Fruit fly (Drosophila melanogaster) whole organism, embryonic: ENCODE results near the gene Gem2.

ENCODE experiments used
- Atf6 ChIP-seq: fragments of 200-800 bp; sonication (Bioruptor generic); IDR thresholded peaks from 2 replicates; pipeline ENCODE4 v1.3.6; 2022; ENCODE audit warnings: missing biosample characterization, missing genetic modification characterization
- CG10543 ChIP-seq: fragments of 200-800 bp; sonication (Bioruptor generic); optimal IDR thresholded peaks from 3 replicates; lab custom pipeline; 2017; ENCODE audit warnings: missing biosample characterization, mild to moderate bottlenecking, missing genetic modification characterization, moderate library complexity
- CG11560 ChIP-seq: fragments of 200-800 bp; sonication (Bioruptor generic); IDR thresholded peaks from 3 replicates; pipeline ENCODE4 v1.3.6; 2022; ENCODE audit warnings: missing biosample characterization, missing genetic modification characterization
- CG12219 ChIP-seq: fragments of 200-800 bp; sonication (Bioruptor generic); optimal IDR thresholded peaks from 3 replicates; lab custom pipeline; 2018; ENCODE audit warnings: missing biosample characterization, mild to moderate bottlenecking, missing genetic modification characterization
- CG12744 ChIP-seq: fragments of 200-800 bp; sonication (Bioruptor generic); optimal IDR thresholded peaks from 2 replicates; lab custom pipeline; 2016; ENCODE audit warnings: missing biosample characterization, missing genetic modification characterization
- CG15073 ChIP-seq: fragments of 200-800 bp; sonication (Bioruptor generic); optimal IDR thresholded peaks from 2 replicates; lab custom pipeline; 2016; ENCODE audit warnings: missing biosample characterization, missing genetic modification characterization
- CG17361 ChIP-seq: fragments of 200-800 bp; sonication (Bioruptor generic); IDR thresholded peaks from 3 replicates; pipeline ENCODE4 v1.3.6; 2022; ENCODE audit warnings: missing biosample characterization, missing genetic modification characterization
- CG17612 ChIP-seq: fragments of 200-800 bp; sonication (Bioruptor generic); IDR thresholded peaks from 2 replicates; pipeline ENCODE4 v1.3.6; 2022; ENCODE audit warnings: missing biosample characterization, missing genetic modification characterization
- CG2116 ChIP-seq: fragments of 200-800 bp; sonication (Bioruptor generic); optimal IDR thresholded peaks from 3 replicates; lab custom pipeline; 2018; ENCODE audit warnings: missing biosample characterization, mild to moderate bottlenecking, missing genetic modification characterization
- CG2712 ChIP-seq: fragments of 200-800 bp; optimal IDR thresholded peaks from 3 replicates; lab custom pipeline; 2019; ENCODE audit warnings: missing biosample characterization, mild to moderate bottlenecking, missing genetic modification characterization, moderate library complexity
- CG3726 ChIP-seq: fragments of 200-800 bp; sonication (Bioruptor generic); IDR thresholded peaks from 3 replicates; pipeline ENCODE4, ENCODE4 v1.3.6; 2022; ENCODE audit warnings: missing biosample characterization, missing genetic modification characterization
- CG4282 ChIP-seq: fragments of 200-800 bp; sonication (Bioruptor generic); optimal IDR thresholded peaks from 2 replicates; lab custom pipeline; 2016; ENCODE audit warnings: missing biosample characterization, missing genetic modification characterization
- CG4617 ChIP-seq: fragments of 200-800 bp; sonication (Bioruptor generic); optimal IDR thresholded peaks from 3 replicates; lab custom pipeline; 2016; ENCODE audit warnings: missing biosample characterization, missing genetic modification characterization, borderline replicate concordance
- CG6654 ChIP-seq: fragments of 200-800 bp; sonication (Bioruptor generic); optimal IDR thresholded peaks from 2 replicates; lab custom pipeline; 2017; ENCODE audit warnings: missing biosample characterization, mild to moderate bottlenecking, missing genetic modification characterization
- CG7357 ChIP-seq: fragments of 200-800 bp; sonication (Bioruptor generic); IDR thresholded peaks from 3 replicates; pipeline ENCODE4 v1.3.6; 2022; ENCODE audit warnings: missing biosample characterization, missing genetic modification characterization
- CG7556 ChIP-seq: fragments of 200-800 bp; sonication (Bioruptor generic); optimal IDR thresholded peaks from 2 replicates; lab custom pipeline; 2017; ENCODE audit warnings: missing biosample characterization, mild to moderate bottlenecking, missing genetic modification characterization
- CG8281 ChIP-seq: fragments of 200-800 bp; sonication (Bioruptor generic); optimal IDR thresholded peaks from 2 replicates; lab custom pipeline; 2018; ENCODE audit warnings: missing biosample characterization, mild to moderate bottlenecking, missing genetic modification characterization, moderate library complexity
- CG8359 ChIP-seq: fragments of 200-800 bp; sonication (Bioruptor generic); optimal IDR thresholded peaks from 2 replicates; lab custom pipeline; 2017; ENCODE audit warnings: missing biosample characterization, mild to moderate bottlenecking, missing genetic modification characterization, borderline replicate concordance
- CG9215 ChIP-seq: fragments of 200-800 bp; sonication (Bioruptor generic); IDR thresholded peaks from 2 replicates; pipeline ENCODE4 v1.3.6; 2022; ENCODE audit warnings: missing biosample characterization, missing genetic modification characterization
- Gug ChIP-seq: fragments of 200-800 bp; sonication (Bioruptor generic); IDR thresholded peaks from 4 replicates; pipeline ENCODE4 v1.3.6; 2022; ENCODE audit warnings: missing biosample characterization, missing genetic modification characterization
- H15 ChIP-seq: fragments of 200-800 bp; sonication (Bioruptor generic); IDR thresholded peaks from 3 replicates; pipeline ENCODE4 v1.3.6; 2022; ENCODE audit warnings: missing biosample characterization, missing genetic modification characterization
- Hsf ChIP-seq: fragments of 200-800 bp; sonication (Bioruptor generic); optimal IDR thresholded peaks from 3 replicates; lab custom pipeline; 2016; ENCODE audit warnings: missing biosample characterization, missing genetic modification characterization
- Meics ChIP-seq: fragments of 200-800 bp; sonication (Bioruptor generic); optimal IDR thresholded peaks from 2 replicates; lab custom pipeline; 2017; ENCODE audit warnings: missing biosample characterization, mild to moderate bottlenecking, missing genetic modification characterization
- Neu2 ChIP-seq: fragments of 200-800 bp; sonication (Bioruptor generic); optimal IDR thresholded peaks from 3 replicates; lab custom pipeline; 2016; ENCODE audit warnings: missing biosample characterization, missing genetic modification characterization, borderline replicate concordance
- Oli ChIP-seq: fragments of 200-800 bp; sonication (Bioruptor generic); optimal IDR thresholded peaks from 2 replicates; lab custom pipeline; 2018; ENCODE audit warnings: missing biosample characterization, mild to moderate bottlenecking, missing genetic modification characterization, moderate library complexity
- Pdp1 ChIP-seq, 2 experiments: fragments of 200-800 bp; sonication (Bioruptor generic); optimal IDR thresholded peaks; 3 replicates each; lab custom pipeline; 2016; ENCODE audit warnings: missing biosample characterization in 2 of 2, missing genetic modification characterization in 2 of 2, mild to moderate bottlenecking in 1 of 2, moderate library complexity in 1 of 2
- Scr ChIP-seq: fragments of 200-800 bp; sonication (Bioruptor generic); IDR thresholded peaks from 2 replicates; pipeline ENCODE4 v1.3.6; 2022; ENCODE audit warnings: missing biosample characterization, missing genetic modification characterization; ENCODE audit not compliant: partially characterized antibody
- Side ChIP-seq: fragments of 200-800 bp; sonication (Bioruptor generic); optimal IDR thresholded peaks from 2 replicates; lab custom pipeline; 2016; ENCODE audit warnings: missing biosample characterization, missing genetic modification characterization
- Ssrp ChIP-seq: fragments of 200-800 bp; sonication (Bioruptor generic); optimal IDR thresholded peaks from 2 replicates; lab custom pipeline; 2018; ENCODE audit warnings: missing biosample characterization, mild to moderate bottlenecking, missing genetic modification characterization, moderate library complexity
- YL-1 ChIP-seq: fragments of 200-800 bp; sonication (Bioruptor generic); optimal IDR thresholded peaks from 3 replicates; lab custom pipeline; 2017; ENCODE audit warnings: missing biosample characterization, mild to moderate bottlenecking, missing genetic modification characterization
- al ChIP-seq: fragments of 200-800 bp; sonication (Bioruptor generic); IDR thresholded peaks from 2 replicates; pipeline ENCODE4 v1.3.6; 2022; ENCODE audit warnings: missing biosample characterization, missing genetic modification characterization
- aop ChIP-seq: fragments of 200-800 bp; sonication (Bioruptor generic); IDR thresholded peaks from 2 replicates; pipeline ENCODE4 v1.3.6; 2022; ENCODE audit warnings: missing biosample characterization, missing genetic modification characterization
- ap ChIP-seq: fragments of 200-800 bp; sonication (Bioruptor generic); IDR thresholded peaks from 2 replicates; pipeline ENCODE4 v1.3.6; 2022; ENCODE audit warnings: missing biosample characterization, missing genetic modification characterization
- ato ChIP-seq: fragments of 200-800 bp; sonication (Bioruptor generic); IDR thresholded peaks from 2 replicates; pipeline ENCODE4 v1.3.6; 2022; ENCODE audit warnings: missing biosample characterization, missing genetic modification characterization; ENCODE audit not compliant: partially characterized antibody
- chinmo ChIP-seq: fragments of 200-800 bp; sonication (Bioruptor generic); IDR thresholded peaks from 4 replicates; pipeline ENCODE4 v1.3.6; 2022; ENCODE audit warnings: missing biosample characterization, missing genetic modification characterization; ENCODE audit not compliant: partially characterized antibody
- fd96Cb ChIP-seq: fragments of 200-800 bp; sonication (Bioruptor generic); optimal IDR thresholded peaks from 2 replicates; lab custom pipeline; 2018; ENCODE audit warnings: missing biosample characterization, mild to moderate bottlenecking, missing genetic modification characterization, moderate library complexity
- hb ChIP-seq: fragments of 200-800 bp; sonication (Bioruptor generic); IDR thresholded peaks from 3 replicates; pipeline ENCODE4 v1.3.6; 2022; ENCODE audit warnings: missing biosample characterization, missing genetic modification characterization; ENCODE audit not compliant: partially characterized antibody
- insv ChIP-seq, 2 experiments: fragments of 200-800 bp; sonication (Bioruptor generic); optimal IDR thresholded peaks; 3 replicates each; lab custom pipeline; 2016 to 2018; ENCODE audit warnings: missing biosample characterization in 2 of 2, missing genetic modification characterization in 2 of 2
- oc ChIP-seq: fragments of 200-800 bp; sonication (Bioruptor generic); optimal IDR thresholded peaks from 2 replicates; lab custom pipeline; 2018; ENCODE audit warnings: missing biosample characterization, mild to moderate bottlenecking, missing genetic modification characterization, moderate library complexity
- pan ChIP-seq, 4 experiments: fragments of >200 bp in 3 of 4; fragments of 200-800 bp in 1 of 4; sonication (Bioruptor generic) in 1 of 4; optimal IDR thresholded peaks in 3 of 4; IDR thresholded peaks in 1 of 4; 2 replicates each; pipeline versions ENCODE4 v1.3.6 to Lab custom; 2017 to 2022; ENCODE audit warnings: missing biosample characterization in 2 of 4, missing genetic modification characterization in 2 of 4, mixed read lengths in 1 of 4
- pum ChIP-seq: fragments of 200-800 bp; sonication (Bioruptor generic); optimal IDR thresholded peaks from 2 replicates; lab custom pipeline; 2016; ENCODE audit warnings: missing biosample characterization, missing genetic modification characterization
- ranshi ChIP-seq: fragments of 200-800 bp; sonication (Bioruptor generic); IDR thresholded peaks from 2 replicates; pipeline ENCODE4 v1.3.6; 2022; ENCODE audit warnings: missing biosample characterization, missing genetic modification characterization
- sens ChIP-seq: fragments of 200-800 bp; sonication (Bioruptor generic); peaks from one replicate; lab custom pipeline; 2016; ENCODE audit warnings: missing biosample characterization, missing genetic modification characterization
- stc ChIP-seq: fragments of 200-800 bp; sonication (Bioruptor generic); IDR thresholded peaks from 2 replicates; pipeline ENCODE4 v1.3.6; 2022; ENCODE audit warnings: missing biosample characterization, missing genetic modification characterization
- unpg ChIP-seq: fragments of 200-800 bp; sonication (Bioruptor generic); optimal IDR thresholded peaks from 3 replicates; lab custom pipeline; 2018; ENCODE audit warnings: missing biosample characterization, mild to moderate bottlenecking, missing genetic modification characterization, moderate library complexity
- wdn ChIP-seq: fragments of 200-800 bp; sonication (Bioruptor generic); IDR thresholded peaks from 2 replicates; pipeline ENCODE4 v1.3.6; 2022; ENCODE audit warnings: missing biosample characterization, missing genetic modification characterization
- zf30C ChIP-seq: fragments of 200-800 bp; sonication (Bioruptor generic); optimal IDR thresholded peaks from 3 replicates; lab custom pipeline; 2018; ENCODE audit warnings: missing biosample characterization, mild to moderate bottlenecking, missing genetic modification characterization

Gene Gem2

DNA sequence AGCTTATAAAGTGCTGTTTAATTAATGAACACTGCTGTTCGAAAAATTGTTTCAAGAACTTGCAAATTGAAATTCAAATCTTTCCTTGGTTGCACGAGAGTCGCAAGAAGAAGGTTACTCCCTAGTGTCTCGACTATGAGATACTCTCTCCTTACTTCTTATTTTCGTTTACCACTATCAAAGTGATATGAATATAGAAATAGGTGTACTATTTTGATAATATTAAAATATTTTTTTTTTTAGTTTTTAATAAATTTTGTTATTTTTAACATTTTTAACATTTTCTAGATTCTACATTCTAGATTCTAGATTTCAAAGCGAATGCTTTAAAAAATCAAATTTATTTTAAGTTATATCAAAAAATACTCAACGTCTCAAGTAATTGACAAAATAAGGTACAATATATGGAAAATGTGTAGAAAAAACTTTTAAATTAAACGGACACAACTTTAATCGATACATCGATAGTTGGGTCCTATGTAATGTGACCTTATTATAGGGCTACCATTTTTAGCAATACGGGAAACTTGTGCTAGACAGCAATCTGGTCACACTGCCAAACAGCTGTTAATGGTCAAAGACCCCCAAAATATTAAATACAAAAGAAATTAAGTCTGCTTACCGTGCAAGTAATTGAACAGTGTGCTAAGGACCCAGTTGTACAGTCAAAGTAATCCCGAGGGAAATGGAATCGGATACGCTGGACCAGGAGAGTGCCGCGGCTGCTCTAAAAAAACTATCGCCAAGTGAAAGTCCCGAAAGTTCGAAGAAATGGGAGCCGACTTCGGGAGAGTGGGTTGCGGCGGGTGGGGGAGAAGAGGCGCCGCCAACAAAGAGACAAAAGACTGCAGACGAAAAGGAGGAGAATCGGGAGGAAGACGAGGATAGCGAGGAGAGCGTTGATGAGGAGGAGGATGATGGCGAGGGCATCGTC, 7.8 kb downstream of the Gem2 start, which contains the start of gene MESR6 (continued):
- TF ChIP-seq Atf6 (GFP tag; lab: Robert Waterston, UW) (peak; percentile 45; the same call in 1 of the 2 replicates), Scr (GFP tag; lab: Robert Waterston, UW) (peak; percentile 84), Ssrp (tag; lab: Kevin White, UChicago) (peak; percentile 11), pum (GFP tag; lab: Kevin White, UChicago) (no peak), fd96Cb (tag; lab: Kevin White, UChicago) (no peak), Hsf (GFP tag; lab: Kevin White, UChicago) (no peak), Side (GFP tag; lab: Kevin White, UChicago) (peak; percentile 21), hb (GFP tag; lab: Robert Waterston, UW) (peak; percentile 47), CG4617 (peak; percentile 42), CG3726 (GFP tag; lab: Robert Waterston, UW) (no peak), CG4282 (GFP tag; lab: Kevin White, UChicago) (no peak), unpg (GFP tag; lab: Kevin White, UChicago) (peak; percentile 34), ato (GFP tag; lab: Robert Waterston, UW) (peak; percentile 58), YL-1 (GFP tag; lab: Kevin White, UChicago) (peak; percentile 46), Pdp1 (GFP tag; optimal IDR thresholded peaks at IDR 0.05; lab: Kevin White, UChicago) (peak in 1 of 2 experiments; percentile 28), Gug (GFP tag; lab: Robert Waterston, UW) (no peak), CG12219 (GFP tag; lab: Kevin White, UChicago) (no peak), aop (GFP tag; lab: Robert Waterston, UW) (no peak), H15 (GFP tag; lab: Robert Waterston, UW) (no peak), CG2712 (tag; lab: Kevin White, UChicago) (peak; percentile 37), stc (GFP tag; lab: Robert Waterston, UW) (0 out of 2 replicates have a peak, but pooled peaks have one; percentile 23), CG11560 (no peak), pan (optimal IDR thresholded peaks at IDR 0.05; lab: Kevin White, UChicago) (no peak), pan (GFP tag; optimal IDR thresholded peaks at IDR 0.05 in 1 of 2, IDR thresholded peaks at IDR 0.05 in 1 of 2) (no peak), CG6654 (GFP tag; lab: Kevin White, UChicago) (no peak), Neu2 (no peak), CG2116 (GFP tag; lab: Kevin White, UChicago) (peak; percentile 71), Oli (tag; lab: Kevin White, UChicago) (peak; percentile 17), wdn (GFP tag; lab: Robert Waterston, UW) (no peak), CG17612 (GFP tag; lab: Robert Waterston, UW) (no peak), CG9215 (GFP tag; lab: Robert Waterston, UW) (no peak), ranshi (GFP tag; lab: Robert Waterston, UW) (peak; percentile 51; the same call in 1 of the 2 replicates), Meics (peak; percentile 54), CG8359 (GFP tag; lab: Kevin White, UChicago) (no peak), al (no peak), CG7556 (GFP tag; lab: Kevin White, UChicago) (peak; percentile 47), CG7357 (GFP tag; lab: Robert Waterston, UW) (no peak), CG8281 (tag; lab: Kevin White, UChicago) (no peak), ap (GFP tag; lab: Robert Waterston, UW) (peak; percentile 31; the same call in 1 of the 2 replicates), sens (GFP tag; lab: Kevin White, UChicago) (peak; percentile 23), CG12744 (no peak), CG17361 (peak; percentile 60; the same call in 2 of the 3 replicates), insv (GFP tag; optimal IDR thresholded peaks at IDR 0.05; lab: Kevin White, UChicago) (peak in 1 of 2 experiments; percentile 24), CG10543 (GFP tag; lab: Kevin White, UChicago) (no peak), zf30C (GFP tag; lab: Kevin White, UChicago) (no peak), CG15073 (GFP tag; lab: Kevin White, UChicago) (no peak), oc (no peak), chinmo (GFP tag; lab: Robert Waterston, UW) (0 out of 4 replicates have a peak, but pooled peaks have one; percentile 14)
